Fruit fly (Drosophila melanogaster) whole organism, embryonic: ENCODE data around the gene CG14646.

ENCODE experiments used
- Bdp1 ChIP-seq: fragments of 200-800 bp; sonication (Bioruptor generic); optimal IDR thresholded peaks from 3 replicates; lab custom pipeline; 2016; ENCODE audit warnings: missing biosample characterization, missing genetic modification characterization
- C15 ChIP-seq: fragments of 200-800 bp; sonication (Bioruptor generic); IDR thresholded peaks from 3 replicates; pipeline ENCODE4 v1.3.6; 2022; ENCODE audit warnings: missing biosample characterization, missing genetic modification characterization
- CG10321 ChIP-seq: fragments of 200-800 bp; sonication (Bioruptor generic); IDR thresholded peaks from 2 replicates; pipeline ENCODE4 v1.3.6; 2022; ENCODE audit warnings: missing biosample characterization, missing genetic modification characterization
- CG10979 ChIP-seq: fragments of 200-800 bp; sonication (Bioruptor generic); optimal IDR thresholded peaks from 2 replicates; lab custom pipeline; 2018; ENCODE audit warnings: missing biosample characterization, mild to moderate bottlenecking, missing genetic modification characterization, moderate library complexity
- CG11247 ChIP-seq: fragments of 200-800 bp; sonication (Bioruptor generic); IDR thresholded peaks from 2 replicates; pipeline ENCODE4 v1.3.6; 2022; ENCODE audit warnings: missing biosample characterization, missing genetic modification characterization
- CG11504 ChIP-seq: fragments of 200-800 bp; sonication (Bioruptor generic); optimal IDR thresholded peaks from 3 replicates; lab custom pipeline; 2019; ENCODE audit warnings: missing biosample characterization, mild to moderate bottlenecking, missing genetic modification characterization, moderate library complexity
- CG12071 ChIP-seq: fragments of 200-800 bp; sonication (Bioruptor generic); optimal IDR thresholded peaks from 3 replicates; lab custom pipeline; 2018; ENCODE audit warnings: missing biosample characterization, mild to moderate bottlenecking, missing genetic modification characterization
- CG12104 ChIP-seq: fragments of 200-800 bp; sonication (Bioruptor generic); optimal IDR thresholded peaks from 3 replicates; lab custom pipeline; 2016; ENCODE audit warnings: missing biosample characterization, missing genetic modification characterization
- CG12769 ChIP-seq: fragments of 200-800 bp; sonication (Bioruptor generic); optimal IDR thresholded peaks from 2 replicates; lab custom pipeline; 2019; ENCODE audit warnings: missing biosample characterization, mild to moderate bottlenecking, missing genetic modification characterization, moderate library complexity
- CG13624 ChIP-seq: fragments of 200-800 bp; sonication (Bioruptor generic); optimal IDR thresholded peaks from 2 replicates; lab custom pipeline; 2016; ENCODE audit warnings: missing biosample characterization, missing genetic modification characterization
- CG13775 ChIP-seq: fragments of 200-800 bp; sonication (Bioruptor generic); optimal IDR thresholded peaks from 3 replicates; lab custom pipeline; 2017; ENCODE audit warnings: missing biosample characterization, mild to moderate bottlenecking, missing genetic modification characterization
- CG14965 ChIP-seq: fragments of 200-800 bp; sonication (Bioruptor generic); optimal IDR thresholded peaks from 2 replicates; lab custom pipeline; 2016; ENCODE audit warnings: missing biosample characterization, missing genetic modification characterization, borderline replicate concordance
- CG15011 ChIP-seq: fragments of 200-800 bp; sonication (Bioruptor generic); optimal IDR thresholded peaks from 3 replicates; lab custom pipeline; 2018; ENCODE audit warnings: missing biosample characterization, mild to moderate bottlenecking, missing genetic modification characterization
- CG18262 ChIP-seq: fragments of 200-800 bp; optimal IDR thresholded peaks from 3 replicates; lab custom pipeline; 2019; ENCODE audit warnings: missing biosample characterization, mild to moderate bottlenecking, missing genetic modification characterization, moderate library complexity
- CG30403 ChIP-seq: fragments of 200-800 bp; sonication (Bioruptor generic); optimal IDR thresholded peaks from 3 replicates; lab custom pipeline; 2016; ENCODE audit warnings: missing biosample characterization, missing genetic modification characterization
- CG31441 ChIP-seq: fragments of 200-800 bp; sonication (Bioruptor generic); IDR thresholded peaks from 2 replicates; pipeline ENCODE4 v1.3.6; 2022; ENCODE audit warnings: missing biosample characterization, missing genetic modification characterization
- CG3281 ChIP-seq: fragments of 200-800 bp; sonication (Bioruptor generic); optimal IDR thresholded peaks from 3 replicates; lab custom pipeline; 2017; ENCODE audit warnings: missing biosample characterization, mild to moderate bottlenecking, missing genetic modification characterization
- CG34376 ChIP-seq: fragments of 200-800 bp; sonication (Bioruptor generic); optimal IDR thresholded peaks from 2 replicates; lab custom pipeline; 2018; ENCODE audit warnings: missing biosample characterization, mild to moderate bottlenecking, missing genetic modification characterization
- CG34422 ChIP-seq: fragments of 200-800 bp; sonication (Bioruptor generic); IDR thresholded peaks from 3 replicates; pipeline ENCODE4 v1.3.6; 2022; ENCODE audit warnings: missing biosample characterization, missing genetic modification characterization
- CG8089 ChIP-seq: fragments of 200-800 bp; sonication (Bioruptor generic); optimal IDR thresholded peaks from 3 replicates; lab custom pipeline; 2016; ENCODE audit warnings: missing biosample characterization, missing genetic modification characterization
- Dad ChIP-seq: fragments of 200-800 bp; sonication (Bioruptor generic); optimal IDR thresholded peaks from 3 replicates; lab custom pipeline; 2016; ENCODE audit warnings: missing biosample characterization, missing genetic modification characterization
- Dip3 ChIP-seq: fragments of 200-800 bp; sonication (Bioruptor generic); optimal IDR thresholded peaks from 3 replicates; lab custom pipeline; 2016; ENCODE audit warnings: missing biosample characterization, missing genetic modification characterization
- Dll ChIP-seq: fragments of 200-800 bp; sonication (Bioruptor generic); IDR thresholded peaks from 4 replicates; pipeline ENCODE4 v1.3.6; 2022; ENCODE audit warnings: missing biosample characterization, missing genetic modification characterization; ENCODE audit not compliant: partially characterized antibody
- ERR ChIP-seq: fragments of 200-800 bp; sonication (Bioruptor generic); optimal IDR thresholded peaks from 2 replicates; lab custom pipeline; 2016; ENCODE audit warnings: missing biosample characterization, missing genetic modification characterization
- Ets97D ChIP-seq: fragments of 200-800 bp; sonication (Bioruptor generic); optimal IDR thresholded peaks from 3 replicates; lab custom pipeline; 2016; ENCODE audit warnings: missing biosample characterization, missing genetic modification characterization
- HmgZ ChIP-seq: fragments of 200-800 bp; sonication (Bioruptor generic); optimal IDR thresholded peaks from 2 replicates; lab custom pipeline; 2018; ENCODE audit warnings: missing biosample characterization, mild to moderate bottlenecking, missing genetic modification characterization
- Hr51 ChIP-seq, 2 experiments: fragments of 200-800 bp; sonication (Bioruptor generic); optimal IDR thresholded peaks; 2 replicates in 1 of 2; 3 replicates in 1 of 2; lab custom pipeline; 2016 to 2018; ENCODE audit warnings: missing biosample characterization in 2 of 2, missing genetic modification characterization in 2 of 2, mild to moderate bottlenecking in 1 of 2, moderate library complexity in 1 of 2
- Hr78 ChIP-seq, 2 experiments: fragments of 200-800 bp in 1 of 2; fragments of >200 bp in 1 of 2; sonication (Bioruptor generic) in 1 of 2; optimal IDR thresholded peaks; 2 replicates each; lab custom pipeline; 2017 to 2019; ENCODE audit warnings: missing biosample characterization in 2 of 2, missing genetic modification characterization in 2 of 2, mild to moderate bottlenecking in 1 of 2, moderate library complexity in 1 of 2
- Lhr ChIP-seq: fragments of 200-800 bp; sonication (Bioruptor generic); optimal IDR thresholded peaks from 3 replicates; lab custom pipeline; 2017; ENCODE audit warnings: mild to moderate bottlenecking, missing biosample characterization, missing genetic modification reagents, missing genetic modification characterization
- MBD-R2 ChIP-seq: fragments of 200-800 bp; sonication (Bioruptor generic); IDR thresholded peaks from 2 replicates; pipeline ENCODE4 v1.3.6; 2022; ENCODE audit warnings: missing biosample characterization, missing genetic modification characterization
- NC2α ChIP-seq: fragments of 200-800 bp; sonication (Bioruptor generic); optimal IDR thresholded peaks from 2 replicates; lab custom pipeline; 2016; ENCODE audit warnings: missing biosample characterization, missing genetic modification characterization
- PHDP ChIP-seq: fragments of 200-800 bp; sonication (Bioruptor generic); optimal IDR thresholded peaks from 3 replicates; lab custom pipeline; 2018; ENCODE audit warnings: missing biosample characterization, mild to moderate bottlenecking, missing genetic modification characterization, moderate library complexity
- Rx ChIP-seq: fragments of 200-800 bp; sonication (Bioruptor generic); IDR thresholded peaks from 2 replicates; pipeline ENCODE4 v1.3.6; 2022; ENCODE audit warnings: missing biosample characterization, missing genetic modification characterization
- Trl ChIP-seq, 3 experiments: fragments of >200 bp in 2 of 3; fragments of 200-800 bp in 1 of 3; sonication (Bioruptor generic) in 1 of 3; optimal IDR thresholded peaks; 2 replicates in 1 of 3; 3 replicates in 2 of 3; lab custom pipeline; 2016 to 2017; ENCODE audit warnings: missing biosample characterization in 1 of 3, missing genetic modification characterization in 1 of 3
- ab ChIP-seq: fragments of 200-800 bp; sonication (Bioruptor generic); optimal IDR thresholded peaks from 2 replicates; lab custom pipeline; 2016; ENCODE audit warnings: missing biosample characterization, missing genetic modification characterization
- chinmo ChIP-seq: fragments of 200-800 bp; sonication (Bioruptor generic); IDR thresholded peaks from 4 replicates; pipeline ENCODE4 v1.3.6; 2022; ENCODE audit warnings: missing biosample characterization, missing genetic modification characterization; ENCODE audit not compliant: partially characterized antibody
- dimm ChIP-seq: fragments of 200-800 bp; sonication (Bioruptor generic); IDR thresholded peaks from 2 replicates; pipeline ENCODE4 v1.3.6; 2022; ENCODE audit warnings: missing biosample characterization, missing genetic modification characterization
- dpn ChIP-seq, 2 experiments: fragments of 200-800 bp; sonication (Bioruptor generic); optimal IDR thresholded peaks; 3 replicates each; lab custom pipeline; 2016; ENCODE audit warnings: missing biosample characterization in 2 of 2, missing genetic modification characterization in 2 of 2
- fru ChIP-seq: fragments of >200 bp; optimal IDR thresholded peaks from 2 replicates; lab custom pipeline; 2017
- grn ChIP-seq: fragments of 200-800 bp; sonication (Bioruptor generic); optimal IDR thresholded peaks from 3 replicates; lab custom pipeline; 2017; ENCODE audit warnings: missing biosample characterization, missing genetic modification characterization
- hbn ChIP-seq: fragments of 200-800 bp; sonication (Bioruptor generic); IDR thresholded peaks from 2 replicates; pipeline ENCODE4 v1.3.6; 2022; ENCODE audit warnings: missing biosample characterization, missing genetic modification characterization; ENCODE audit not compliant: partially characterized antibody
- ken ChIP-seq: fragments of 200-800 bp; sonication (Bioruptor generic); IDR thresholded peaks from 3 replicates; pipeline ENCODE4 v1.3.6; 2022; ENCODE audit warnings: missing biosample characterization, missing genetic modification characterization
- lmd ChIP-seq: fragments of 200-800 bp; sonication (Bioruptor generic); IDR thresholded peaks from 2 replicates; pipeline ENCODE4 v1.3.6; 2022; ENCODE audit warnings: missing biosample characterization, missing genetic modification characterization
- phol ChIP-seq: fragments of 200-800 bp; sonication (Bioruptor generic); optimal IDR thresholded peaks from 3 replicates; lab custom pipeline; 2018; ENCODE audit warnings: missing biosample characterization, mild to moderate bottlenecking, missing genetic modification characterization, moderate library complexity
- pros ChIP-seq: fragments of 200-800 bp; sonication (Bioruptor generic); optimal IDR thresholded peaks from 3 replicates; lab custom pipeline; 2019; ENCODE audit warnings: missing biosample characterization, mild to moderate bottlenecking, missing genetic modification characterization, moderate library complexity
- rib ChIP-seq: fragments of 200-800 bp; sonication (Bioruptor generic); IDR thresholded peaks from 2 replicates; pipeline ENCODE4 v1.3.6; 2022; ENCODE audit warnings: missing biosample characterization, missing genetic modification characterization
- sima ChIP-seq: fragments of 200-800 bp; sonication (Bioruptor generic); optimal IDR thresholded peaks from 2 replicates; lab custom pipeline; 2016; ENCODE audit warnings: missing biosample characterization, missing genetic modification characterization
- so ChIP-seq: fragments of 200-800 bp; sonication (Bioruptor generic); IDR thresholded peaks from 3 replicates; pipeline ENCODE4 v1.3.6; 2022; ENCODE audit warnings: missing biosample characterization, missing genetic modification characterization
- ssp ChIP-seq: fragments of 200-800 bp; sonication (Bioruptor generic); IDR thresholded peaks from 2 replicates; pipeline ENCODE4 v1.3.6; 2022; ENCODE audit warnings: missing biosample characterization, missing genetic modification characterization
- trem ChIP-seq: fragments of 200-800 bp; optimal IDR thresholded peaks from 3 replicates; lab custom pipeline; 2019; ENCODE audit warnings: missing biosample characterization, mild to moderate bottlenecking, missing genetic modification characterization, moderate library complexity
- vfl ChIP-seq: fragments of 200-800 bp; sonication (Bioruptor generic); optimal IDR thresholded peaks from 2 replicates; lab custom pipeline; 2016; ENCODE audit warnings: missing biosample characterization, missing genetic modification characterization

Gene CG14646

DNA sequence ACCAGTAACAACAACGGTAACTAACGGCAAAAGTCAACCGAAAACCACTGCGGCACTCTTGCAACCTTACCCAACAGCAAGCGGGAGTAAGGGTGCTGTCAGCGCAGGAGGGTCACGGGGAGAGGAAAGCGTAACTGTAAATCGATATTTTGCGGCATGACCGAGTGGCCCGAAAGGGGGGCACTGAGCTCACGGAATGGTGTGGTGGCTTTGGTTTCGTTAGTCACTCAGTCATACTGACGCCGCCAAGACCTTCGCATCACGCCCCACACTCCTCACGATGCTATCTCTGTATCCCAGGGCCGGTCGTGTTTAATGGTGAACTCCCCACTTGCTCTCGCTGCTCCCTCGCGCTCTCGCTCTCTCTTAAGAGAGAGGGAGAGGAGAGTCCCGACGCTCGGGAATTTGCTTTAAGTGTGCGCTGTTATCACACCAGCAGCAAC is 29.5 kb upstream of the CG14646 start (continued):
- TF ChIP-seq Lhr (GFP tag; lab: Kevin White, UChicago), result peak; percentile 7
- TF ChIP-seq vfl, result no peak
- no peak for TF ChIP-seq CG10979 (tag; lab: Kevin White, UChicago)
- TF ChIP-seq MBD-R2 (GFP tag; lab: Robert Waterston, UW), result no peak
- TF ChIP-seq phol, result no peak
- TF ChIP-seq CG12104, result no peak
- TF ChIP-seq Hr51 (GFP tag; optimal IDR thresholded peaks at IDR 0.05; lab: Kevin White, UChicago), result peak in 1 of 2 experiments; percentile 54
- no peak for TF ChIP-seq ab (GFP tag; lab: Kevin White, UChicago)
- no peak for TF ChIP-seq CG11247
- no peak for TF ChIP-seq lmd (GFP tag; lab: Robert Waterston, UW)
- no peak for TF ChIP-seq CG31441 (GFP tag; lab: Robert Waterston, UW)
- no peak for TF ChIP-seq Dip3 (GFP tag; lab: Kevin White, UChicago)
- peak; percentile 6 for TF ChIP-seq CG34376 (GFP tag; lab: Kevin White, UChicago)
- TF ChIP-seq HmgZ (tag; lab: Kevin White, UChicago), result no peak
- TF ChIP-seq Hr78 (GFP tag; optimal IDR thresholded peaks at IDR 0.05; lab: Kevin White, UChicago), result no peak
- no peak for TF ChIP-seq trem (tag; lab: Kevin White, UChicago)
- TF ChIP-seq CG12769 (tag; lab: Kevin White, UChicago), result peak; percentile 1
- TF ChIP-seq Ets97D, result no peak
- TF ChIP-seq ken, result no peak
- TF ChIP-seq CG34422 (GFP tag; lab: Robert Waterston, UW), result no peak
- no peak for TF ChIP-seq NC2α (GFP tag; lab: Kevin White, UChicago)
- no peak for TF ChIP-seq fru (lab: Kevin White, UChicago)
- TF ChIP-seq CG3281 (GFP tag; lab: Kevin White, UChicago), result no peak
- peak; percentile 75; the same call in 1 of the 4 replicates for TF ChIP-seq chinmo (GFP tag; lab: Robert Waterston, UW)
- TF ChIP-seq pros, result no peak
- peak; percentile 51 for TF ChIP-seq grn (GFP tag; lab: Kevin White, UChicago)
- no peak for TF ChIP-seq ERR (GFP tag; lab: Kevin White, UChicago)
- peak; percentile 71 to 77 for TF ChIP-seq Trl (optimal IDR thresholded peaks at IDR 0.05; lab: Kevin White, UChicago)
- TF ChIP-seq Trl (GFP tag; optimal IDR thresholded peaks at IDR 0.05; lab: Kevin White, UChicago), result no peak
- TF ChIP-seq CG8089 (GFP tag; lab: Kevin White, UChicago), result no peak
- TF ChIP-seq Dad (GFP tag; lab: Kevin White, UChicago), result no peak
- TF ChIP-seq Bdp1 (GFP tag; lab: Kevin White, UChicago), result no peak
- TF ChIP-seq CG14965, result no peak
- no peak for TF ChIP-seq C15 (GFP tag; lab: Robert Waterston, UW)
- no peak for TF ChIP-seq Rx
- TF ChIP-seq CG11504 (tag; lab: Kevin White, UChicago), result no peak
- no peak for TF ChIP-seq dimm
- no peak for TF ChIP-seq CG30403 (GFP tag; lab: Kevin White, UChicago)
- TF ChIP-seq sima (GFP tag; lab: Kevin White, UChicago), result no peak
- TF ChIP-seq CG10321 (GFP tag; lab: Robert Waterston, UW), result no peak
- no peak for TF ChIP-seq ssp
- no peak for TF ChIP-seq CG13775
- TF ChIP-seq CG12071, result peak; percentile 27
- peak; percentile 38; the same call in 1 of the 2 replicates for TF ChIP-seq rib
- no peak for TF ChIP-seq PHDP (tag; lab: Kevin White, UChicago)
- 0 out of 3 replicates have a peak, but pooled peaks have one; percentile 31 for TF ChIP-seq so (GFP tag; lab: Robert Waterston, UW)
- TF ChIP-seq CG13624 (GFP tag; lab: Kevin White, UChicago), result no peak
- TF ChIP-seq dpn (GFP tag; optimal IDR thresholded peaks at IDR 0.05; lab: Kevin White, UChicago), result no peak
- no peak for TF ChIP-seq hbn
- no peak for TF ChIP-seq CG15011 (GFP tag; lab: Kevin White, UChicago)
- no peak for TF ChIP-seq CG18262 (tag; lab: Kevin White, UChicago)
- 0 out of 4 replicates have a peak, but pooled peaks have one; percentile 44 for TF ChIP-seq Dll (GFP tag; lab: Robert Waterston, UW)
